Worm (Caenorhabditis elegans) whole organism, young adult: ENCODE results near the gene Y53F4B.36.

Experiments
- B0336.3 ChIP-seq: fragments of 200-800 bp; sonication (Bioruptor generic); IDR thresholded peaks from 2 replicates; pipeline ENCODE4 v1.3.6; 2022; ENCODE audit warnings: missing genetic modification characterization, missing compliant biosample characterization
- F49E8.2 ChIP-seq: sonication (generic microtip); optimal IDR thresholded peaks from 3 replicates; lab custom pipeline; 2017; ENCODE audit warnings: missing genetic modification characterization, mild to moderate bottlenecking, missing compliant biosample characterization, antibody characterized with exemption, moderate library complexity; ENCODE audit not compliant: insufficient read depth
- F55B11.4 ChIP-seq: sonication (generic microtip); optimal IDR thresholded peaks from 2 replicates; lab custom pipeline; 2016; ENCODE audit warnings: missing compliant biosample characterization, missing genetic modification characterization, borderline replicate concordance; ENCODE audit not compliant: insufficient read depth
- Y95B8A.8 ChIP-seq: fragments of 200-800 bp; sonication (Bioruptor generic); IDR thresholded peaks from 2 replicates; pipeline ENCODE4 v1.3.6; 2022; ENCODE audit warnings: missing genetic modification reagents, missing genetic modification characterization, missing compliant biosample characterization
- ama-1 ChIP-seq, 3 experiments: fragments of 150-350 bp in 1 of 3; sonication (generic microtip) in 2 of 3; optimal IDR thresholded peaks; 2 replicates each; lab custom pipeline; 2014 to 2018; ENCODE audit warnings: missing biosample characterization in 2 of 3, missing genetic modification characterization in 2 of 3, missing genetic modification reagents in 2 of 3
- athp-1 ChIP-seq: sonication (generic microtip); optimal IDR thresholded peaks from 2 replicates; lab custom pipeline; 2017; ENCODE audit warnings: mild to moderate bottlenecking, missing genetic modification characterization, missing compliant biosample characterization
- attf-5 ChIP-seq: fragments of 200-800 bp; sonication (Bioruptor generic); optimal IDR thresholded peaks from 2 replicates; lab custom pipeline; 2018; ENCODE audit warnings: mild to moderate bottlenecking, missing genetic modification characterization, missing compliant biosample characterization
- cebp-1 ChIP-seq, 2 experiments: fragments of 200-800 bp in 1 of 2; sonication (Bioruptor generic) in 1 of 2; sonication (generic microtip) in 1 of 2; IDR thresholded peaks in 1 of 2; optimal IDR thresholded peaks in 1 of 2; 2 replicates each; pipeline versions ENCODE4 v1.3.6 to Lab custom; 2017 to 2022; ENCODE audit warnings: missing compliant biosample characterization in 2 of 2, missing genetic modification characterization in 2 of 2, mild to moderate bottlenecking in 1 of 2, missing genetic modification reagents in 1 of 2, moderate library complexity in 1 of 2
- ceh-27 ChIP-seq: fragments of 200-800 bp; sonication (Bioruptor generic); optimal IDR thresholded peaks from 2 replicates; lab custom pipeline; 2018; ENCODE audit warnings: mild to moderate bottlenecking, missing genetic modification characterization, moderate library complexity, missing compliant biosample characterization
- ceh-79 ChIP-seq: sonication (generic microtip); optimal IDR thresholded peaks from 2 replicates; lab custom pipeline; 2017; ENCODE audit warnings: mild to moderate bottlenecking, missing genetic modification characterization, missing compliant biosample characterization
- ceh-91 ChIP-seq: fragments of 200-800 bp; sonication (Bioruptor generic); IDR thresholded peaks from 2 replicates; pipeline ENCODE4 v1.3.6; 2022; ENCODE audit warnings: missing genetic modification reagents, missing genetic modification characterization, missing compliant biosample characterization
- dox-1 ChIP-seq: fragments of 200-800 bp; sonication (Bioruptor generic); IDR thresholded peaks from 2 replicates; pipeline ENCODE4 v1.3.6; 2022; ENCODE audit warnings: missing genetic modification reagents, missing genetic modification characterization, missing compliant biosample characterization
- ekl-4 ChIP-seq: fragments of 200-800 bp; sonication (Bioruptor generic); IDR thresholded peaks from 2 replicates; pipeline ENCODE4 v1.3.6; 2022; ENCODE audit warnings: missing genetic modification reagents, missing genetic modification characterization, missing compliant biosample characterization
- fkh-3 ChIP-seq: sonication (generic microtip); optimal IDR thresholded peaks from 2 replicates; lab custom pipeline; 2016; ENCODE audit warnings: mild to moderate bottlenecking, missing genetic modification characterization, missing compliant biosample characterization
- hmg-1.2 ChIP-seq: fragments of 200-800 bp; sonication (Bioruptor generic); IDR thresholded peaks from 2 replicates; pipeline ENCODE4 v1.3.6; 2022; ENCODE audit warnings: missing genetic modification reagents, missing genetic modification characterization, missing compliant biosample characterization
- lag-1 ChIP-seq: fragments of 200-800 bp; sonication (Bioruptor generic); IDR thresholded peaks from 2 replicates; pipeline ENCODE4 v1.3.6; 2022; ENCODE audit warnings: missing genetic modification reagents, missing genetic modification characterization, missing compliant biosample characterization
- lin-40 ChIP-seq: sonication (generic microtip); optimal IDR thresholded peaks from 2 replicates; lab custom pipeline; 2016; ENCODE audit warnings: missing genetic modification characterization, mild to moderate bottlenecking, missing compliant biosample characterization, missing genotype, missing genetic modification reagents
- lsl-1 ChIP-seq: fragments of 200-800 bp; sonication (Bioruptor generic); optimal IDR thresholded peaks from 2 replicates; lab custom pipeline; 2018; ENCODE audit warnings: mild to moderate bottlenecking, missing genetic modification characterization, moderate library complexity, missing compliant biosample characterization
- lsy-27 ChIP-seq: sonication (generic microtip); optimal IDR thresholded peaks from 2 replicates; lab custom pipeline; 2017; ENCODE audit warnings: missing genetic modification characterization, mild to moderate bottlenecking, missing compliant biosample characterization, antibody characterized with exemption, missing genotype, borderline replicate concordance; ENCODE audit not compliant: insufficient read depth
- mes-4 ChIP-seq: sonication (generic microtip); optimal IDR thresholded peaks from 2 replicates; lab custom pipeline; 2016; ENCODE audit warnings: missing genotype, missing genetic modification characterization, missing compliant biosample characterization
- nfya-1 ChIP-seq: sonication (generic microtip); optimal IDR thresholded peaks from 2 replicates; lab custom pipeline; 2017; ENCODE audit warnings: antibody characterized with exemption, missing compliant biosample characterization, missing genetic modification characterization, borderline replicate concordance; ENCODE audit not compliant: insufficient read depth
- nfya-2 ChIP-seq: fragments of 200-800 bp; sonication (Bioruptor generic); IDR thresholded peaks from 2 replicates; pipeline ENCODE4 v1.3.6; 2022; ENCODE audit warnings: missing genetic modification reagents, missing genetic modification characterization, missing compliant biosample characterization
- nfyb-1 ChIP-seq: fragments of 200-800 bp; sonication (Bioruptor generic); IDR thresholded peaks from 2 replicates; pipeline ENCODE4 v1.3.6; 2022; ENCODE audit warnings: missing genetic modification reagents, missing genetic modification characterization, missing compliant biosample characterization
- pbrm-1 ChIP-seq: fragments of 200-800 bp; sonication (Bioruptor generic); IDR thresholded peaks from 2 replicates; pipeline ENCODE4 v1.3.6; 2022; ENCODE audit warnings: missing genetic modification reagents, missing genetic modification characterization, missing compliant biosample characterization
- repo-1 ChIP-seq: sonication (generic microtip); optimal IDR thresholded peaks from 2 replicates; lab custom pipeline; 2017; ENCODE audit warnings: mild to moderate bottlenecking, missing genetic modification characterization, missing compliant biosample characterization
- sea-2 ChIP-seq: fragments of 200-800 bp; sonication (Bioruptor generic); IDR thresholded peaks from 2 replicates; pipeline ENCODE4 v1.3.6; 2022; ENCODE audit warnings: missing genetic modification characterization, missing compliant biosample characterization
- snpc-1.1 ChIP-seq: sonication (generic microtip); optimal IDR thresholded peaks from 2 replicates; lab custom pipeline; 2017; ENCODE audit warnings: missing genetic modification characterization, mild to moderate bottlenecking, missing compliant biosample characterization, antibody characterized with exemption, moderate library complexity, missing genotype, missing genetic modification reagents; ENCODE audit not compliant: insufficient read depth
- snpc-3.4 ChIP-seq: sonication (generic microtip); optimal IDR thresholded peaks from 2 replicates; lab custom pipeline; 2017; ENCODE audit warnings: missing genetic modification characterization, mild to moderate bottlenecking, missing compliant biosample characterization, antibody characterized with exemption, moderate library complexity, missing genotype, missing genetic modification reagents
- tlf-1 ChIP-seq: fragments of 200-800 bp; sonication (Bioruptor generic); optimal IDR thresholded peaks from 2 replicates; lab custom pipeline; 2018; ENCODE audit warnings: mild to moderate bottlenecking, missing genetic modification characterization, missing compliant biosample characterization
- unc-130 ChIP-seq: sonication (generic microtip); optimal IDR thresholded peaks from 2 replicates; lab custom pipeline; 2016; ENCODE audit warnings: missing genetic modification reagents, missing genetic modification characterization, missing compliant biosample characterization
- zfh-2 ChIP-seq: fragments of 200-800 bp; sonication (Bioruptor generic); conservative IDR thresholded peaks from 2 replicates; pipeline ENCODE4 v1.3.6; 2022; ENCODE audit warnings: missing genetic modification reagents, missing genetic modification characterization, missing compliant biosample characterization
- ztf-18 ChIP-seq: sonication (generic microtip); optimal IDR thresholded peaks from 2 replicates; lab custom pipeline; 2016; ENCODE audit warnings: missing genotype, mild to moderate bottlenecking, missing genetic modification characterization, missing compliant biosample characterization
- ztf-26 ChIP-seq: sonication (generic microtip); optimal IDR thresholded peaks from 2 replicates; lab custom pipeline; 2017; ENCODE audit warnings: missing genetic modification characterization, missing compliant biosample characterization
- ztf-28 ChIP-seq: fragments of 200-800 bp; sonication (Bioruptor generic); IDR thresholded peaks from 2 replicates; pipeline ENCODE4 v1.3.6; 2022; ENCODE audit warnings: missing genetic modification reagents, missing genetic modification characterization, missing compliant biosample characterization

Y53F4B.36 gene

ce11 chrII:15208151-15208550, 32.4 kb downstream of the Y53F4B.36 start (continued):
- TF ChIP-seq lsl-1 (GFP tag; lab: Kevin White, UChicago) (peak; percentile 74), cebp-1 (GFP tag; IDR thresholded peaks at IDR 0.05; lab: Robert Waterston, UW) (no peak), cebp-1 (tag; optimal IDR thresholded peaks at IDR 0.05; lab: Kevin White, UChicago) (peak; percentile 0), Y95B8A.8 (no peak), sea-2 (GFP tag; lab: Robert Waterston, UW) (no peak), snpc-1.1 (tag; lab: Kevin White, UChicago) (no peak), attf-5 (GFP tag; lab: Kevin White, UChicago) (no peak)

- no peak for TF ChIP-seq dox-1 (GFP tag; lab: Robert Waterston, UW)
- TF ChIP-seq pbrm-1, result no peak
- no peak for TF ChIP-seq mes-4 (tag; lab: Kevin White, UChicago)
- TF ChIP-seq ceh-79 (tag; lab: Kevin White, UChicago), result no peak
- TF ChIP-seq ztf-28 (GFP tag; lab: Robert Waterston, UW), result no peak
- TF ChIP-seq lsy-27 (tag; lab: Kevin White, UChicago), result no peak
- TF ChIP-seq unc-130 (GFP tag; lab: Kevin White, UChicago), result no peak
- no peak for TF ChIP-seq lag-1 (GFP tag; lab: Robert Waterston, UW)
- no peak for TF ChIP-seq tlf-1 (GFP tag; lab: Kevin White, UChicago)
- no peak for TF ChIP-seq zfh-2 (GFP tag; lab: Robert Waterston, UW)
- TF ChIP-seq F49E8.2 (tag; lab: Kevin White, UChicago), result no peak
Observed at ce11 chrII:15208874-15209273, 33.1 kb downstream of the Y53F4B.36 start.

- TF ChIP-seq ama-1 (optimal IDR thresholded peaks at IDR 0.05; lab: Kevin White, UChicago), result no peak
- peak in 1 of 2 experiments; percentile 1 for TF ChIP-seq ama-1 (GFP tag; optimal IDR thresholded peaks at IDR 0.05; lab: Kevin White, UChicago)
- TF ChIP-seq zfh-2 (GFP tag; lab: Robert Waterston, UW), result 0 out of 2 replicates have a peak, but pooled peaks have one; percentile 28
- no peak for TF ChIP-seq repo-1 (tag; lab: Kevin White, UChicago)
- TF ChIP-seq hmg-1.2, result peak; percentile 41; the same call in 1 of the 2 replicates
Observed at ce11 chrII:15209309-15209708, 33.6 kb downstream of the Y53F4B.36 start.

- TF ChIP-seq lin-40 (tag; lab: Kevin White, UChicago) (peak; percentile 62), snpc-3.4 (no peak), cebp-1 (GFP tag; IDR thresholded peaks at IDR 0.05; lab: Robert Waterston, UW) (no peak), cebp-1 (tag; optimal IDR thresholded peaks at IDR 0.05; lab: Kevin White, UChicago) (peak; percentile 61), ztf-26 (tag; lab: Kevin White, UChicago) (peak; percentile 80), F55B11.4 (tag; lab: Kevin White, UChicago) (no peak), Y95B8A.8 (no peak), nfya-2 (GFP tag; lab: Robert Waterston, UW) (no peak), ztf-18 (tag; lab: Kevin White, UChicago) (no peak), nfya-1 (tag; lab: Kevin White, UChicago) (no peak), ekl-4 (GFP tag; lab: Robert Waterston, UW) (no peak), B0336.3 (GFP tag; lab: Robert Waterston, UW) (peak; percentile 24; the same call in 1 of the 2 replicates), nfyb-1 (0 out of 2 replicates have a peak, but pooled peaks have one; percentile 45), mes-4 (tag; lab: Kevin White, UChicago) (no peak), athp-1 (tag; lab: Kevin White, UChicago) (no peak), hmg-1.2 (0 out of 2 replicates have a peak, but pooled peaks have one; percentile 17), ceh-91 (no peak), ceh-27 (GFP tag; lab: Kevin White, UChicago) (peak; percentile 54), fkh-3 (tag; lab: Kevin White, UChicago) (no peak)
- TF ChIP-seq, all 124 proteins: peak for 7
Observed at ce11 chrII:15212260-15212914, 36.6 kb downstream of the Y53F4B.36 start.
